Worm (Caenorhabditis elegans) whole organism, early embryonic: Measurements from ENCODE around the gene sqv-7.

ENCODE experiments used
- B0310.2 ChIP-seq: sonication (generic microtip); optimal IDR thresholded peaks from 2 replicates; lab custom pipeline; 2016; ENCODE audit warnings: mild to moderate bottlenecking, missing genetic modification characterization, missing compliant biosample characterization
- F13C5.2 ChIP-seq: sonication (generic microtip); optimal IDR thresholded peaks from 2 replicates; lab custom pipeline; 2017; ENCODE audit warnings: mild to moderate bottlenecking, missing genetic modification characterization, inconsistent platforms, missing compliant biosample characterization
- aly-1 ChIP-seq: sonication (generic microtip); optimal IDR thresholded peaks from 2 replicates; lab custom pipeline; 2016; ENCODE audit warnings: missing genetic modification characterization, missing compliant biosample characterization
- ama-1 ChIP-seq: fragments of 150-350 bp; optimal IDR thresholded peaks from 2 replicates; lab custom pipeline; 2014
- ceh-13 ChIP-seq: fragments of 200-800 bp; sonication (Bioruptor generic); optimal IDR thresholded peaks from 2 replicates; lab custom pipeline; 2018; ENCODE audit warnings: mild to moderate bottlenecking, missing genetic modification characterization, missing compliant biosample characterization
- ceh-36 ChIP-seq: sonication (generic microtip); optimal IDR thresholded peaks from 2 replicates; lab custom pipeline; 2016; ENCODE audit warnings: missing genetic modification characterization, inconsistent platforms, missing compliant biosample characterization
- ets-7 ChIP-seq: sonication (generic microtip); optimal IDR thresholded peaks from 2 replicates; lab custom pipeline; 2016; ENCODE audit warnings: missing genotype, missing genetic modification characterization, missing compliant biosample characterization
- flt-1 ChIP-seq: fragments of 200-800 bp; sonication (Bioruptor generic); IDR thresholded peaks from 2 replicates; pipeline ENCODE4 v1.3.6; 2022; ENCODE audit warnings: missing genetic modification characterization, missing compliant biosample characterization
- hmbx-1 ChIP-seq: sonication (generic microtip); optimal IDR thresholded peaks from 2 replicates; lab custom pipeline; 2016; ENCODE audit warnings: mild to moderate bottlenecking, missing genetic modification characterization, missing compliant biosample characterization
- hmg-4 ChIP-seq: fragments of 200-800 bp; sonication (Bioruptor generic); optimal IDR thresholded peaks from 2 replicates; lab custom pipeline; 2018; ENCODE audit warnings: mild to moderate bottlenecking, missing genetic modification characterization, missing compliant biosample characterization
- hnd-1 ChIP-seq: sonication (generic microtip); optimal IDR thresholded peaks from 2 replicates; lab custom pipeline; 2016; ENCODE audit warnings: missing genetic modification characterization, missing compliant biosample characterization
- pes-1 ChIP-seq: fragments of 200-800 bp; sonication (Bioruptor generic); IDR thresholded peaks from 2 replicates; pipeline ENCODE4 v1.3.6; 2022; ENCODE audit warnings: missing genetic modification reagents, missing genetic modification characterization, missing compliant biosample characterization
- scrt-1 ChIP-seq: fragments of 200-800 bp; sonication (Bioruptor generic); IDR thresholded peaks from 2 replicates; pipeline ENCODE4 v1.3.6; 2022; ENCODE audit warnings: missing genetic modification characterization, missing compliant biosample characterization
- sea-1 ChIP-seq: fragments of 200-800 bp; sonication (Bioruptor generic); conservative IDR thresholded peaks from 2 replicates; pipeline ENCODE4 v1.3.6; 2022; ENCODE audit warnings: missing genetic modification characterization, missing compliant biosample characterization
- tbx-11 ChIP-seq: fragments of 200-800 bp; sonication (Bioruptor generic); IDR thresholded peaks from 2 replicates; pipeline ENCODE4 v1.3.6; 2022; ENCODE audit warnings: missing genetic modification characterization, missing compliant biosample characterization
- tbx-37 ChIP-seq: fragments of 200-800 bp; sonication (Bioruptor generic); conservative IDR thresholded peaks from 2 replicates; pipeline ENCODE4 v1.3.6; 2022; ENCODE audit warnings: missing genetic modification reagents, missing genetic modification characterization, missing compliant biosample characterization
- tra-4 ChIP-seq: sonication (generic microtip); optimal IDR thresholded peaks from 2 replicates; lab custom pipeline; 2017; ENCODE audit warnings: missing genetic modification characterization, missing compliant biosample characterization

Gene sqv-7

DNA sequence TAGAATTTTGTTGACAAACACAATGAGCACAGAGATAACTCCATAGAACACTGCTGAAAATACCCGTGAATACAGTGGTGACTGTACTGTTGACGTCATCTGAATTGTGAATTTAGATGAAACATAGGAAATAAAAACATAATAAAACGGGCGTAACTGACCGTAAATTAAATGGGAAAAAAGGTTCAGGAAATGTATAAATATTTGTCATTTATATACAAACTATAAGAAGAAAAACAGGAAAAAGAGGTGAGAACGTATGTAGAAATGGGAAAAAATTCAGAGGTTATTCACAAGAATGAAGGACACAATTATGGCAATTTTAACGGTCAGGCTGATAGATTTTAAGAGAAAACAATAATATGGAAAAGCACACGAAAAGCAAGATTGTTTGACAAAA, at the start of gene sqv-7:
TSS of gene sqv-7 (minus strand) at position 101 of the 400 bp plus-strand sequence.
- TF ChIP-seq hmg-4 (GFP tag; lab: Kevin White, UChicago) (no peak), flt-1 (GFP tag; lab: Robert Waterston, UW) (no peak), aly-1 (tag; lab: Kevin White, UChicago) (no peak), ceh-36 (tag; lab: Kevin White, UChicago) (no peak), pes-1 (no peak), tra-4 (tag; lab: Kevin White, UChicago) (no peak), ets-7 (tag; lab: Kevin White, UChicago) (no peak)

DNA sequence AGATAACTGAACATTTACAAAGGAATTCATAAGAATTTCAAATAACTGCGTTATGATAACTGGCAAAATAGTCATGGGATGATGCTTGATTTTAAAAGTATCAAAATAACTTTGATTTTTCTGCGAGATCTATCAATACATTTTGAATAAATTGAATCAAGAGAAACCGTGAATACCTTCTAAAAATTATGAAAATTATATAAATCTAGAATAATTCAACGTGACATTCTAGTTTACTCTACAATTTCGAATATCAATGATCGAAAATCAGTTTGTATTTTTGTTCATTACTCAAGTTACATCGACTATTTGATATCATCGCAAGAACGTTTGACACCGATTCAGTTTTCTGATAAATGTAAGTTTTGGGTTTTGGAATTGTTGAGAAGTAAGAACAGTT, 49.2 kb upstream of the sqv-7 start, which contains the start of gene acs-6:
TSS of gene acs-6 (plus strand) at position 301 of the 400 bp plus-strand sequence.
- TF ChIP-seq ceh-36 (tag; lab: Kevin White, UChicago): no peak
- TF ChIP-seq sea-1 (GFP tag; lab: Robert Waterston, UW): no peak
- TF ChIP-seq scrt-1: no peak
- TF ChIP-seq ama-1 (lab: Kevin White, UChicago): no peak
- TF ChIP-seq hnd-1 (tag; lab: Kevin White, UChicago): no peak
- TF ChIP-seq pes-1: no peak
- no peak for TF ChIP-seq ets-7 (tag; lab: Kevin White, UChicago)
- no peak for TF ChIP-seq F13C5.2
- TF ChIP-seq tra-4 (tag; lab: Kevin White, UChicago): no peak
- TF ChIP-seq hmg-4 (GFP tag; lab: Kevin White, UChicago): no peak
- TF ChIP-seq B0310.2 (tag; lab: Kevin White, UChicago): no peak
- no peak for TF ChIP-seq aly-1 (tag; lab: Kevin White, UChicago)
- no peak for TF ChIP-seq ceh-13
- no peak for TF ChIP-seq tbx-11 (GFP tag; lab: Robert Waterston, UW)
- no peak for TF ChIP-seq tbx-37 (GFP tag; lab: Robert Waterston, UW)
- TF ChIP-seq hmbx-1: no peak
- no peak for TF ChIP-seq flt-1 (GFP tag; lab: Robert Waterston, UW)

DNA sequence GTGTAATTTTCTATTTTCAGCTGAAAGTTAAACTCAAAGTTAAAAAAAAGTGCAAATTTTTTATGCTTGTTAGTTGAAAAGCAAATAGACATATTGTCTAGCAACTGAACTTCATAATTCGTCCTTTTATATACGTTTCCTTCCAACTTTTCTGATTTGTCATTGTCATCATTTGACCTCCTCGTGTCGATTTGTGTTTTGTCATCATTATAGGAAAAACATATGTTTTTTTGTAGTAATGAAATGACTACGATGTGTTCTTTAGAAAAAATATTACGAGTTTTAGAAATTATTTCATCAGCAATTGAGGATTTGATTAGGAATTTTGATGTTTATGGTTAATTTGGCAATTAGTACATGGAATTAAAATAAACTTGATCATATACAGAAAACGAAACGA, 48.3 kb upstream of the sqv-7 start:
- TF ChIP-seq tra-4 (tag; lab: Kevin White, UChicago) (no peak), ets-7 (tag; lab: Kevin White, UChicago) (no peak), hmbx-1 (no peak), F13C5.2 (no peak), B0310.2 (tag; lab: Kevin White, UChicago) (no peak), ceh-13 (no peak), ama-1 (lab: Kevin White, UChicago) (no peak), scrt-1 (no peak), hmg-4 (GFP tag; lab: Kevin White, UChicago) (no peak), sea-1 (GFP tag; lab: Robert Waterston, UW) (no peak)

DNA sequence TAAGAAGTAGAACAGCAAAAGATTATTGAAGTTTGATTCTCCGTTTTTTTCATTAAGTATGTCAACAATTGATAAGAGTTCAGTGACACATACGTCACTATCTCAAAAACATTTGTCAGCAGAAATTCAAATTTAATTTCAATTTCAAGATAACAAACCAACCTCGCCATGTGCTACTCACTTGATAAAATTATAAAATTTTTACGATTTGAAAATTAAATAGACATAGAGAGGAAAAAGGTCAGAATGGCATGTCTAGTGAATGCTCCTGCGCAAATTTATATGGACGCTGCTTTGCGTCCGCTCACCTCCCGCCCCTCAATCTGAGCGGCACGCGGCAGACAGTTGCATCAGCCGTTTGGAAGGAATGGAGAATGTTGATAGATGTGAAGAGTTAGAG, 47.7 kb upstream of the sqv-7 start:
- TF ChIP-seq hmg-4 (GFP tag; lab: Kevin White, UChicago) (no peak), tbx-37 (GFP tag; lab: Robert Waterston, UW) (no peak), sea-1 (GFP tag; lab: Robert Waterston, UW) (no peak), ceh-13 (no peak), F13C5.2 (no peak), hnd-1 (tag; lab: Kevin White, UChicago) (no peak), hmbx-1 (no peak), B0310.2 (tag; lab: Kevin White, UChicago) (no peak), ets-7 (tag; lab: Kevin White, UChicago) (no peak), ama-1 (lab: Kevin White, UChicago) (no peak), pes-1 (no peak)

DNA sequence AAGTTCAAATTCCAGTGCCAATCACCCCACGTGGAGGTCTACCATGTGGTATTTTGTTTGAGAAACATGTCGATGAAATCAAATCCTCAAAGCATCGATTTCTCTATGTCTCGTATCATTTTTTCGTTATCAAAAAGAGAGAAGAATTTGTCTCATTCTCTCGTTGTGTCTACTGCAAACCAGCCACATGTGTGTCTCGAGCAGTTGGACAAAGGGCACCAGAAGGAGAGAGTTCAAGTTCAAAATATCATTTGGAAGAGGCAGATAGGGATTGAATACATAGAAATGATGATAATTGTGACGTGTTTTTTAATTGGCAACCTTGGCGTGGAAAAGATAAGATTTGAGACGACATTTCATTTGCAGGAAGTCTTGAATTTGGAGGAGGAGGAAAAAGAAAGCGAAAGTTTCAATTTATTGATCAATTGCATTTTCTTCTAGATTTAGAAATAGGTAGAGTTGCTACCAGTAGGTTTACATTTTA, 46.8 kb upstream of the sqv-7 start:
- no peak for TF ChIP-seq flt-1 (GFP tag; lab: Robert Waterston, UW)
- TF ChIP-seq ceh-13: no peak

DNA sequence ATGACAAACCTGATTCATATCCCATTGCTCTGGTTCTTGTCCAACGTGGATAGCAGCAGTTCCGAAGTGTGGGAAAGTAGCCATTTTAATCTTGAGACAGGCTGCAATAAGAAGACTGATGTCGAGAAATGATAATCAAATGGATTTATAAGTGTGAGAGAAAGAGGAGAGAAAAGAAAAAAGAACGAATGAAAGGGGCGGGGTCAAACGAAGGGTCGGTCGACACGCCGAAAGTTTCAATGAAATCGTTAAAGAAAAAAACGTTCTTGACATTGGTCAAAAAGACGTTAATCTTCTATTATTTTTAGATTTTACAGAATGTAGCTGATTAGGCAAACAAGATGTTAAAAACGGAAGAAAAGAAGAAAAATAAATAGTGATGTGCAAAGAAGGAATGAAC, 45.4 kb upstream of the sqv-7 start, which contains the start of gene cth-2:
TSS of gene cth-2 (minus strand) at position 101 of the 400 bp plus-strand sequence.
- no peak for TF ChIP-seq pes-1
- TF ChIP-seq hmbx-1: no peak
- no peak for TF ChIP-seq sea-1 (GFP tag; lab: Robert Waterston, UW)
- no peak for TF ChIP-seq B0310.2 (tag; lab: Kevin White, UChicago)
- TF ChIP-seq tbx-11 (GFP tag; lab: Robert Waterston, UW): no peak
- TF ChIP-seq ceh-13: no peak
- TF ChIP-seq ama-1 (lab: Kevin White, UChicago): no peak
- TF ChIP-seq aly-1 (tag; lab: Kevin White, UChicago): no peak
- no peak for TF ChIP-seq scrt-1
- TF ChIP-seq tra-4 (tag; lab: Kevin White, UChicago): no peak
- no peak for TF ChIP-seq hmg-4 (GFP tag; lab: Kevin White, UChicago)
- no peak for TF ChIP-seq F13C5.2
- no peak for TF ChIP-seq ets-7 (tag; lab: Kevin White, UChicago)
- TF ChIP-seq flt-1 (GFP tag; lab: Robert Waterston, UW): no peak
- no peak for TF ChIP-seq tbx-37 (GFP tag; lab: Robert Waterston, UW)
- no peak for TF ChIP-seq hnd-1 (tag; lab: Kevin White, UChicago)
- no peak for TF ChIP-seq ceh-36 (tag; lab: Kevin White, UChicago)

DNA sequence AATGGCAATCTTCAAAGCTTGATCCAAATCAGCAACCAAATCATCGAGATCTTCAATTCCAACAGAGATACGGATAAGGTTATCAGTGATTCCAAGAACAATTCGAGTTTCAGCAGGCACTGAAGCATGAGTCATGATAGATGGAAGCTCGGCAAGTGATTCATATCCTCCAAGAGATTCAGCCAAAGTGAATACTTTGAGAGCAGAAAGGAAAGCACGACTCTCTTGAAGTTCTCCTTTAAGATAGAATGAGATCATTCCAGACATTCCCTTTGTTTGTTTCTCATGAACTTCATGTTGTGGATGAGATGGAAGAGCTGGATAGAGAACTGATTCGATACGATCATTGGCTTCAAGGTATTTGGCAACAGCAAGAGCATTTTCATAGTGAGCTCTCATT, 43.8 kb upstream of the sqv-7 start:
- no peak for TF ChIP-seq hmbx-1
- TF ChIP-seq tra-4 (tag; lab: Kevin White, UChicago): no peak
- TF ChIP-seq flt-1 (GFP tag; lab: Robert Waterston, UW): no peak
- TF ChIP-seq hnd-1 (tag; lab: Kevin White, UChicago): no peak
- TF ChIP-seq tbx-11 (GFP tag; lab: Robert Waterston, UW): no peak
- no peak for TF ChIP-seq ceh-13
- no peak for TF ChIP-seq B0310.2 (tag; lab: Kevin White, UChicago)
- no peak for TF ChIP-seq sea-1 (GFP tag; lab: Robert Waterston, UW)
- TF ChIP-seq pes-1: no peak
- TF ChIP-seq tbx-37 (GFP tag; lab: Robert Waterston, UW): no peak
- TF ChIP-seq scrt-1: no peak
- no peak for TF ChIP-seq aly-1 (tag; lab: Kevin White, UChicago)
